Fruit fly (Drosophila melanogaster): ENCODE results near the gene CG16986.

Gene CG16986

DNA sequence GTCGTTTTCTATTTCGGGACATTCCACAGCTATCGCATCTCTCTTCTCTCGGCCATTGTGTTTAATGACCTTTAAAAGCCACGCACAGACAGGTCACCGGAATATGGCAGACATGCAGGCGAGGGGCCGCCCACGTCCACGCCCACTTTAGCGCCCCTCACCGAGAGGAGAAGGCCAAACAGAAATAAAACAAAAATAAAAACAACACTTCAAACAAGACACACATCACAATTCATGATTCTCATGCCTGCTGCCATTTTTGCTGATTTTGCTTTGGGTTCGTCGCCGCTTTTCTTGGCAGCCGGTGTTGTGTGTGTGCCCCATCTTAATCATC lies 16.6 kb upstream of the CG16986 start:
- TF ChIP-seq slp2 (GFP tag; optimal IDR thresholded peaks at IDR 0.05) (no peak), kay (GFP tag; optimal IDR thresholded peaks at IDR 0.05) (no peak), Hr78 (GFP tag; optimal IDR thresholded peaks at IDR 0.05) (peak in 1 of 2 experiments; percentile 74), Jarid2 (GFP tag; optimal IDR thresholded peaks at IDR 0.05) (no peak), lilli (GFP tag; optimal IDR thresholded peaks at IDR 0.05) (no peak), Dp (GFP tag; optimal IDR thresholded peaks at IDR 0.05) (no peak), Dbx (GFP tag; IDR thresholded peaks at IDR 0.05) (no peak), tin (GFP tag; optimal IDR thresholded peaks at IDR 0.05) (no peak), CG5953 (GFP tag; IDR thresholded peaks at IDR 0.05) (no peak), sens-2 (GFP tag; IDR thresholded peaks at IDR 0.05) (no peak), CG7987 (GFP tag; optimal IDR thresholded peaks at IDR 0.05) (no peak), Usf (GFP tag; optimal IDR thresholded peaks at IDR 0.05) (no peak), oc (tag; optimal IDR thresholded peaks at IDR 0.05) (no peak), Ravus (GFP tag; IDR thresholded peaks at IDR 0.05) (no peak), seq (GFP tag; IDR thresholded peaks at IDR 0.05) (no peak), bbx (GFP tag; IDR thresholded peaks at IDR 0.05; ENCODE audit: partially characterized antibody) (0 out of 2 replicates have a peak, but pooled peaks have one; percentile 20), Med (GFP tag) (peak; percentile 27), CG2116 (GFP tag; optimal IDR thresholded peaks at IDR 0.05) (no peak), CG14710 (tag; optimal IDR thresholded peaks at IDR 0.05) (no peak), Max (GFP tag; optimal IDR thresholded peaks at IDR 0.05) (no peak), gem (tag; optimal IDR thresholded peaks at IDR 0.05) (no peak), MTF-1 (GFP tag; optimal IDR thresholded peaks at IDR 0.05; ENCODE audit: borderline replicate concordance) (no peak), sr (GFP tag; IDR thresholded peaks at IDR 0.05) (peak; percentile 99), ftz-f1 (GFP tag; optimal IDR thresholded peaks at IDR 0.05) (peak; percentile 53), repo (GFP tag; optimal IDR thresholded peaks at IDR 0.05) (no peak), ab (GFP tag; optimal IDR thresholded peaks at IDR 0.05) (no peak), CG9215 (GFP tag; IDR thresholded peaks at IDR 0.05) (no peak)

DNA sequence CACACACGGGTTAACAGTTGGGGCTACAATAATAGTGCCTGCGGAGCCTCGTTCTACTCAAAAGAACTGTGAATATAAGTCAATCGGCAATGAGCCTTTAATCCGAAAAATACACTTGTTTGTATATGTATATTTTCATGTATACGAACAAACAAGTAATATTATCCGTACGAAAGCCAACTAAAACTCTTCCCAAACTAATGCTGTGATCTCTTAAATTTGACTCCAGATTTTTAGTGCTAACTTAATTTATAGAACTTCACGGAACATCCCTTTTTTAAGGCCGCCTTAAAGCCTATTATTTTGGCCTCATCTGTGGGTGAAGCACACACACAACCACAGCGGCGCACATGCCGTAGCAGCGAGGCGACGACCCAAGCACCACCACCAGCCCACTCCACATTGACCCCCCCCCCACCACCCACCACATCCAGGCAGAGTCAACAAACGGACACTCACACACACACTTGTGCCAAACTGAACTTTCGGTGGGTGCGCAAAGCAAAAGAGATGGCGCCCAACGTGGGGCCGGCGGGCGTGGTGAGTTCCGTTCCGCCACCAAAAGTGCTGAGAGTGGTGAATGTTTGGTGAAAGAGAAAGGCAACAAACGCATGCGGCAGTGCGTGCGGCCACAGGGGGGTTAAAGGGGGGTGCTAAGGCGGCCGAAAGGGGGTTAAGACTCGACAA lies 15.9 kb upstream of the CG16986 start:
- TF ChIP-seq CG10979 (tag; optimal IDR thresholded peaks at IDR 0.05), result peak; percentile 86
- peak; percentile 88 for TF ChIP-seq PHDP (tag; optimal IDR thresholded peaks at IDR 0.05)
- no peak for TF ChIP-seq slou (GFP tag; optimal IDR thresholded peaks at IDR 0.05)
- peak; percentile 84 for TF ChIP-seq grau (tag; optimal IDR thresholded peaks at IDR 0.05)
- peak; percentile 67 for TF ChIP-seq gsb-n (tag; optimal IDR thresholded peaks at IDR 0.05)
- TF ChIP-seq dpn (GFP tag; optimal IDR thresholded peaks at IDR 0.05), result peak; percentile 76 to 80
- TF ChIP-seq Dll (GFP tag; IDR thresholded peaks at IDR 0.05; ENCODE audit: partially characterized antibody), result no peak
- TF ChIP-seq slp2 (GFP tag; optimal IDR thresholded peaks at IDR 0.05), result peak; percentile 76
- TF ChIP-seq twi (tag; optimal IDR thresholded peaks at IDR 0.05), result peak; percentile 53
- TF ChIP-seq CG7987 (GFP tag; optimal IDR thresholded peaks at IDR 0.05), result peak; percentile 50
- peak; percentile 70 for TF ChIP-seq Fer3 (tag; optimal IDR thresholded peaks at IDR 0.05)
- peak; percentile 96 for TF ChIP-seq Ets65A (GFP tag)
- no peak for TF ChIP-seq Dref (GFP tag; IDR thresholded peaks at IDR 0.05)
- peak; percentile 30 for TF ChIP-seq unc-4 (GFP tag; IDR thresholded peaks at IDR 0.05; ENCODE audit: partially characterized antibody)
- peak; percentile 57 for TF ChIP-seq CG33213 (GFP tag; optimal IDR thresholded peaks at IDR 0.05)
- TF ChIP-seq Hand (GFP tag; optimal IDR thresholded peaks at IDR 0.05), result peak; percentile 87
- peak; percentile 33 for TF ChIP-seq CG15696 (tag; optimal IDR thresholded peaks at IDR 0.05)
- peak; percentile 80 for TF ChIP-seq CG13775 (GFP tag; optimal IDR thresholded peaks at IDR 0.05)
- TF ChIP-seq CG6765 (GFP tag; optimal IDR thresholded peaks at IDR 0.05), result no peak
- TF ChIP-seq Kr (GFP tag; optimal IDR thresholded peaks at IDR 0.05), result no peak
- peak; percentile 90 for TF ChIP-seq CG8924 (tag; optimal IDR thresholded peaks at IDR 0.05)
- peak; percentile 70 for TF ChIP-seq lilli (GFP tag; optimal IDR thresholded peaks at IDR 0.05)
- TF ChIP-seq ewg (GFP tag; optimal IDR thresholded peaks at IDR 0.05), result peak; percentile 55
- TF ChIP-seq Poxn (GFP tag; IDR thresholded peaks at IDR 0.05), result no peak
- TF ChIP-seq Hr51 (GFP tag; optimal IDR thresholded peaks at IDR 0.05), result peak; percentile 25 to 90
- TF ChIP-seq h (optimal IDR thresholded peaks at IDR 0.05), result no peak

Measured in whole organism, embryonic.